Worm (Caenorhabditis elegans): ENCODE results near the gene col-142.

Gene col-142

ce11 chrV:6879490-6879889, 48.5 kb downstream of the col-142 start:
- TF ChIP-seq nhr-77 (tag; optimal IDR thresholded peaks at IDR 0.05) = no peak
- no peak for TF ChIP-seq dmd-4 (tag; optimal IDR thresholded peaks at IDR 0.05)
- peak; percentile 64 for TF ChIP-seq egl-27 (tag; optimal IDR thresholded peaks at IDR 0.05)
- TF ChIP-seq lsy-2 (tag; optimal IDR thresholded peaks at IDR 0.05) = peak; percentile 61 to 67
- TF ChIP-seq ztf-1 (GFP tag; conservative IDR thresholded peaks at IDR 0.05) = no peak
- TF ChIP-seq sem-4 (tag; optimal IDR thresholded peaks at IDR 0.05) = peak; percentile 61
- peak; percentile 62 for TF ChIP-seq mab-5 (tag; optimal IDR thresholded peaks at IDR 0.05)
- peak; percentile 76 for TF ChIP-seq sma-9 (GFP tag; optimal IDR thresholded peaks at IDR 0.05)
- TF ChIP-seq sma-9 (tag; optimal IDR thresholded peaks at IDR 0.05) = no peak
- no peak for TF ChIP-seq nhr-237 (tag; optimal IDR thresholded peaks at IDR 0.05)
- TF ChIP-seq skn-1 (tag; optimal IDR thresholded peaks at IDR 0.05) = no peak
- no peak for TF ChIP-seq ZK546.5 (tag; optimal IDR thresholded peaks at IDR 0.05)
- TF ChIP-seq ama-1 (optimal IDR thresholded peaks at IDR 0.05) = no peak
- no peak for TF ChIP-seq elt-1 (tag; optimal IDR thresholded peaks at IDR 0.05)
- TF ChIP-seq nhr-129 (tag; optimal IDR thresholded peaks at IDR 0.05) = peak; percentile 89
- TF ChIP-seq zag-1 (tag; optimal IDR thresholded peaks at IDR 0.05) = peak; percentile 75
- peak; percentile 36 for TF ChIP-seq ztf-4 (tag; optimal IDR thresholded peaks at IDR 0.05)
- peak; percentile 67 for TF ChIP-seq fos-1 (tag; optimal IDR thresholded peaks at IDR 0.05)
- TF ChIP-seq aly-2 (tag; optimal IDR thresholded peaks at IDR 0.05) = no peak
- peak; percentile 56 for TF ChIP-seq nhr-25 (tag; optimal IDR thresholded peaks at IDR 0.05)
- no peak for TF ChIP-seq nhr-12 (tag; optimal IDR thresholded peaks at IDR 0.05)
- TF ChIP-seq unc-55 (GFP tag; optimal IDR thresholded peaks at IDR 0.05) = peak; percentile 85
- no peak for TF ChIP-seq R02D3.7 (tag; optimal IDR thresholded peaks at IDR 0.05)
- peak; percentile 12 for TF ChIP-seq nhr-6 (tag; optimal IDR thresholded peaks at IDR 0.05)
- peak; percentile 82 for TF ChIP-seq C34F6.9 (tag; optimal IDR thresholded peaks at IDR 0.05)
- peak; percentile 50 for TF ChIP-seq ceh-16 (tag; optimal IDR thresholded peaks at IDR 0.05)
- TF ChIP-seq nhr-11 (tag; optimal IDR thresholded peaks at IDR 0.05) = no peak
- TF ChIP-seq unc-62 (GFP tag; optimal IDR thresholded peaks at IDR 0.05) = no peak
- TF ChIP-seq nhr-10 (tag; optimal IDR thresholded peaks at IDR 0.05) = peak; percentile 0
- peak; percentile 55 for TF ChIP-seq lin-13 (GFP tag; optimal IDR thresholded peaks at IDR 0.05)
- no peak for TF ChIP-seq elt-3 (tag; optimal IDR thresholded peaks at IDR 0.05)
- no peak for TF ChIP-seq mbf-1 (tag; optimal IDR thresholded peaks at IDR 0.05)
- TF ChIP-seq ceh-82 (tag; optimal IDR thresholded peaks at IDR 0.05) = peak; percentile 67
- TF ChIP-seq alr-1 (tag; optimal IDR thresholded peaks at IDR 0.05) = no peak
- TF ChIP-seq lin-39 (tag; optimal IDR thresholded peaks at IDR 0.05) = peak; percentile 48
- peak; percentile 34 for TF ChIP-seq snpc-4 (tag; optimal IDR thresholded peaks at IDR 0.05)
- TF ChIP-seq blmp-1 (tag; optimal IDR thresholded peaks at IDR 0.05; ENCODE audit: insufficient read depth) = peak; percentile 38
- TF ChIP-seq crh-2 (tag; optimal IDR thresholded peaks at IDR 0.05) = peak; percentile 21
- TF ChIP-seq lin-11 (tag; optimal IDR thresholded peaks at IDR 0.05) = peak; percentile 59
- TF ChIP-seq Y55F3AM.14 (GFP tag; optimal IDR thresholded peaks at IDR 0.05) = peak; percentile 30
- TF ChIP-seq nhr-21 (tag; optimal IDR thresholded peaks at IDR 0.05) = peak; percentile 26
- peak; percentile 51 to 61 for TF ChIP-seq mdl-1 (tag; optimal IDR thresholded peaks at IDR 0.05)
- peak; percentile 95 for TF ChIP-seq F13H6.1 (tag; optimal IDR thresholded peaks at IDR 0.05)
- peak; percentile 34 for TF ChIP-seq sma-3 (GFP tag; optimal IDR thresholded peaks at IDR 0.05)
- TF ChIP-seq gmeb-1 (tag; optimal IDR thresholded peaks at IDR 0.05) = peak; percentile 11
- peak; percentile 7 for TF ChIP-seq ztf-11 (tag; optimal IDR thresholded peaks at IDR 0.05)
- TF ChIP-seq unc-39 (tag; optimal IDR thresholded peaks at IDR 0.05) = peak; percentile 56
- TF ChIP-seq nhr-23 (tag; optimal IDR thresholded peaks at IDR 0.05) = no peak
- no peak for TF ChIP-seq peb-1 (tag; optimal IDR thresholded peaks at IDR 0.05)

Data from whole organism, L2 larva.